Worm (Caenorhabditis elegans) whole organism, mixed stage, embryonic: ENCODE results near the gene K08B5.1.
A peak's percentile ranks its signal among the peaks of the same experiment; 100 is the strongest.

Experiments used
- M03D4.4 ChIP-seq: sonication (generic microtip); optimal IDR thresholded peaks from 2 replicates; lab custom pipeline; 2017; ENCODE audit warnings: mild to moderate bottlenecking, missing genetic modification characterization, missing compliant biosample characterization
- blmp-1 ChIP-seq: fragments of 150-350 bp; optimal IDR thresholded peaks from 2 replicates; lab custom pipeline; 2014; ENCODE audit warnings: missing biosample characterization, missing genetic modification characterization
- ceh-39 ChIP-seq: fragments of 150-350 bp; optimal IDR thresholded peaks from 2 replicates; lab custom pipeline; 2014; ENCODE audit warnings: missing biosample characterization, missing genetic modification characterization
- ceh-43 ChIP-seq: fragments of 200-800 bp; sonication (Bioruptor generic); optimal IDR thresholded peaks from 2 replicates; lab custom pipeline; 2018; ENCODE audit warnings: mild to moderate bottlenecking, missing genetic modification characterization, moderate library complexity, missing compliant biosample characterization
- ceh-83 ChIP-seq: fragments of 200-800 bp; sonication (Bioruptor generic); optimal IDR thresholded peaks from 2 replicates; lab custom pipeline; 2018; ENCODE audit warnings: mild to moderate bottlenecking, missing genetic modification characterization, missing compliant biosample characterization
- cnd-1 ChIP-seq: fragments of 200-800 bp; sonication (Bioruptor generic); optimal IDR thresholded peaks from 2 replicates; lab custom pipeline; 2018; ENCODE audit warnings: mild to moderate bottlenecking, missing genetic modification characterization, missing compliant biosample characterization
- elt-1 ChIP-seq: sonication (generic microtip); optimal IDR thresholded peaks from 2 replicates; lab custom pipeline; 2017; ENCODE audit warnings: missing genetic modification characterization, mild to moderate bottlenecking, missing compliant biosample characterization, antibody characterized with exemption, moderate library complexity, borderline replicate concordance; ENCODE audit not compliant: insufficient read depth
- ham-2 ChIP-seq: fragments of 200-800 bp; sonication (Bioruptor generic); optimal IDR thresholded peaks from 2 replicates; lab custom pipeline; 2018; ENCODE audit warnings: mild to moderate bottlenecking, missing genetic modification characterization, missing compliant biosample characterization
- hlh-1 ChIP-seq: fragments of 150-350 bp; optimal IDR thresholded peaks from 2 replicates; lab custom pipeline; 2014; ENCODE audit warnings: missing biosample characterization, missing genetic modification reagents, missing genetic modification characterization
- lin-32 ChIP-seq: fragments of 200-800 bp; sonication (Bioruptor generic); optimal IDR thresholded peaks from 2 replicates; lab custom pipeline; 2018; ENCODE audit warnings: mild to moderate bottlenecking, missing genetic modification characterization, missing compliant biosample characterization
- lsy-2 ChIP-seq: fragments of 150-350 bp; optimal IDR thresholded peaks from 2 replicates; lab custom pipeline; 2014; ENCODE audit warnings: missing biosample characterization, missing genetic modification characterization
- mab-5 ChIP-seq: fragments of 150-350 bp; optimal IDR thresholded peaks from 2 replicates; lab custom pipeline; 2014; ENCODE audit warnings: missing biosample characterization, missing genetic modification characterization
- mep-1 ChIP-seq: fragments of 150-350 bp; optimal IDR thresholded peaks from 2 replicates; lab custom pipeline; 2017; ENCODE audit warnings: missing biosample characterization, missing genetic modification reagents, missing genetic modification characterization, inconsistent platforms
- nhr-12 ChIP-seq: fragments of 150-350 bp; optimal IDR thresholded peaks from 2 replicates; lab custom pipeline; 2014; ENCODE audit warnings: missing biosample characterization, missing genetic modification characterization
- nhr-2 ChIP-seq: fragments of 150-350 bp; optimal IDR thresholded peaks from 2 replicates; lab custom pipeline; 2014; ENCODE audit warnings: missing biosample characterization, missing genetic modification characterization
- nhr-237 ChIP-seq: fragments of 150-350 bp; optimal IDR thresholded peaks from 2 replicates; lab custom pipeline; 2014; ENCODE audit warnings: missing biosample characterization, missing genetic modification characterization
- nhr-28 ChIP-seq: fragments of 150-350 bp; optimal IDR thresholded peaks from 2 replicates; lab custom pipeline; 2014; ENCODE audit warnings: missing biosample characterization, missing genetic modification characterization
- nhr-76 ChIP-seq: sonication (generic microtip); optimal IDR thresholded peaks from 2 replicates; lab custom pipeline; 2017; ENCODE audit warnings: missing biosample characterization, missing genetic modification characterization
- pha-4 ChIP-seq: fragments of 150-350 bp; optimal IDR thresholded peaks from 2 replicates; lab custom pipeline; 2018; ENCODE audit warnings: missing biosample characterization, missing genetic modification reagents, missing genetic modification characterization
- tbx-8 ChIP-seq: fragments of 200-800 bp; sonication (Bioruptor generic); optimal IDR thresholded peaks from 2 replicates; lab custom pipeline; 2018; ENCODE audit warnings: mild to moderate bottlenecking, missing genetic modification characterization, moderate library complexity, missing compliant biosample characterization
- unc-120 ChIP-seq: sonication (generic microtip); optimal IDR thresholded peaks from 2 replicates; lab custom pipeline; 2017; ENCODE audit warnings: missing genetic modification characterization, missing compliant biosample characterization; ENCODE audit not compliant: poor library complexity, severe bottlenecking
- unc-39 ChIP-seq: fragments of 150-350 bp; optimal IDR thresholded peaks from 2 replicates; lab custom pipeline; 2014; ENCODE audit warnings: missing biosample characterization, missing genetic modification characterization
- unc-62 ChIP-seq: fragments of 150-350 bp; optimal IDR thresholded peaks from 2 replicates; lab custom pipeline; 2014; ENCODE audit warnings: missing biosample characterization, missing genetic modification reagents, missing genetic modification characterization
- zip-8 ChIP-seq: fragments of 150-350 bp; optimal IDR thresholded peaks from 2 replicates; lab custom pipeline; 2014; ENCODE audit warnings: missing biosample characterization, missing genetic modification characterization

Gene K08B5.1

ce11 chrX:16611333-16612043 lies 53.3 kb downstream of the K08B5.1 start:
- no peak for TF ChIP-seq ceh-43 (GFP tag; lab: Kevin White, UChicago)
- TF ChIP-seq blmp-1 (tag; lab: Kevin White, UChicago), result no peak
- TF ChIP-seq nhr-2 (tag; lab: Kevin White, UChicago), result peak; percentile 21
- TF ChIP-seq tbx-8 (GFP tag; lab: Kevin White, UChicago), result no peak
- TF ChIP-seq M03D4.4 (tag; lab: Kevin White, UChicago), result peak; percentile 21
- peak; percentile 75 for TF ChIP-seq cnd-1 (tag; lab: Kevin White, UChicago)
- no peak for TF ChIP-seq ceh-39
- peak; percentile 6 for TF ChIP-seq pha-4
- TF ChIP-seq ceh-83 (GFP tag; lab: Kevin White, UChicago), result no peak
- no peak for TF ChIP-seq nhr-28
- TF ChIP-seq mep-1 (tag; lab: Kevin White, UChicago), result no peak
- no peak for TF ChIP-seq nhr-76
- TF ChIP-seq lin-32 (GFP tag; lab: Kevin White, UChicago), result peak; percentile 46
- no peak for TF ChIP-seq nhr-12 (tag; lab: Kevin White, UChicago)
- peak; percentile 45 for TF ChIP-seq hlh-1
- TF ChIP-seq unc-39 (tag; lab: Kevin White, UChicago), result no peak
- peak; percentile 20 for TF ChIP-seq unc-120 (tag; lab: Kevin White, UChicago)
- peak; percentile 33 for TF ChIP-seq ham-2
- TF ChIP-seq nhr-237, result no peak
- TF ChIP-seq zip-8 (tag; lab: Kevin White, UChicago), result no peak
- no peak for TF ChIP-seq mab-5 (tag; lab: Kevin White, UChicago)
- no peak for TF ChIP-seq lsy-2 (tag; lab: Kevin White, UChicago)
- TF ChIP-seq elt-1 (tag; lab: Kevin White, UChicago), result no peak
- no peak for TF ChIP-seq unc-62 (GFP tag; lab: Kevin White, UChicago)
